Worm (Caenorhabditis elegans): ENCODE measurements around the gene F47B8.8.

The F47B8.8 gene

DNA sequence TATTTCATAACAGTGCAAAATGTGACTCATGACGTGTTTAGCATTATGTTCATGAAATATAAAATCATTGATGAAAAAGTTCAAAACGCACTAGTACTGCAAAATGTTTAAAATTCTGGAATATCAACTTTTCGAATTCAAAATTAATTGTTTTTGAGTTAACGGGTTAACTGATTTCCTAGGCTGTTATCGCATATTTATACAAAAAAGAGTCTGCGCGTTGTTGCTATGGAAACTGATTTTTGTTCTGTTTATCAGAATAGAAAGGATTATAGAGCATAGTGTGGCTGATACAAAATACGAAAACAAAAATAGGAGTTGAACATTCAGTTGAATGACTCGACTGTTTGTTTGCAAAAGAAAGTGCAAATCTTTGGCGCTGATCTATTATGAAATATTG is 13.9 kb upstream of the F47B8.8 start:
- no peak for TF ChIP-seq cebp-1 (GFP tag; IDR thresholded peaks at IDR 0.05)
- TF ChIP-seq cebp-1 (tag; optimal IDR thresholded peaks at IDR 0.05), result peak; percentile 1
- no peak for TF ChIP-seq gei-17 (GFP tag; optimal IDR thresholded peaks at IDR 0.05)

DNA sequence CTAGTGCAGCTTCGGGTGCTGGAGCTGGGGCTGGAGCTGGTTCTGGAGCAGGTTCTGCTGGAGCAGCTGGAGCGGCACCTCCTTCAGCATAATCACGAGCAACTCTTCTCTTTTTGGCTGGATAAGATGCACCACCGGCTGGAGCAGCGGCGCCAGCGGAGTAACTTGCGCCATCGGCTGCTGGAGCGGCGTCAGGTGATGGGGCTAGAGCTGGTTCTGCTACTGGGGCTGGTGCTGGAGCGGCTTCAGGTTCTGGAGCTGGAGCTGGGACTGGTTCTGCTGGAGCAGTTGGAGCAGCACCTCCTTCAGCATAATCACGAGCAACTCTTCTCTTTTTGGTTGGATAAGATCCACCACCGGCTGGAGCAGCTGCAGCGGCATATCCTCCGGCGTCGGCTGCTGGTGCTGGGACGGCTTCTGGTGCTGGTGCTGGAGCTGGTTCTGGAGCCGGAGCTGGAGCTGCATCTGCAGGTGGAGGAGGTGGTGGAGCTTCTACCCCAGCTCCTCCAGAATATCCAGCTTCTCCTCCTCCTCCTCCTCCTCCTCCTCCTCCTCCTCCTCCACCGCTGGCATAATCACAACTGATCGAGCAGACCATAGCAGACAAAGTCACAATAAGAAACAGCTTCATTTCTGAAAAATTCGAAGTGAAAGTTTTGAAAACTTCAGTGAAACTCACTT is 12.3 kb upstream of the F47B8.8 start, which contains the start of gene F47B8.13:
F47B8.13 (minus strand) TSS at position 631 of the 681 bp plus-strand sequence.
- TF ChIP-seq nhr-90 (tag; optimal IDR thresholded peaks at IDR 0.05), result no peak
- TF ChIP-seq zfh-2 (GFP tag; conservative IDR thresholded peaks at IDR 0.05), result peak; percentile 95
- TF ChIP-seq ceh-79 (tag; optimal IDR thresholded peaks at IDR 0.05), result peak; percentile 8
- TF ChIP-seq K12H6.12 (tag; optimal IDR thresholded peaks at IDR 0.05), result no peak
- no peak for TF ChIP-seq sdz-38 (tag; optimal IDR thresholded peaks at IDR 0.05)
- TF ChIP-seq egrh-3 (GFP tag; IDR thresholded peaks at IDR 0.05), result peak; percentile 95
- peak; percentile 4; the same call in 1 of the 2 replicates for TF ChIP-seq ztf-28 (GFP tag; IDR thresholded peaks at IDR 0.05)
- TF ChIP-seq nhr-27 (tag; optimal IDR thresholded peaks at IDR 0.05), result no peak

ce11 chrV:14320246-14320645 is 11.3 kb upstream of the F47B8.8 start, which contains the start of gene F47B8.14:
F47B8.14 (plus strand) TSS chrV:14320546.
- TF ChIP-seq ceh-91 (GFP tag; IDR thresholded peaks at IDR 0.05) (no peak), mcd-1 (GFP tag; IDR thresholded peaks at IDR 0.05) (no peak), Y67H2A.10 (GFP tag; conservative IDR thresholded peaks at IDR 0.05) (no peak), ets-4 (GFP tag; optimal IDR thresholded peaks at IDR 0.05) (no peak), dpff-1 (tag; optimal IDR thresholded peaks at IDR 0.05) (no peak), rpc-1 (optimal IDR thresholded peaks at IDR 0.05) (no peak), rpc-1 (tag; optimal IDR thresholded peaks at IDR 0.05) (no peak), unc-62 (GFP tag; optimal IDR thresholded peaks at IDR 0.05) (no peak), ama-1 (optimal IDR thresholded peaks at IDR 0.05) (no peak), ama-1 (GFP tag; optimal IDR thresholded peaks at IDR 0.05) (no peak), gei-17 (GFP tag; optimal IDR thresholded peaks at IDR 0.05) (no peak), bed-1 (GFP tag; IDR thresholded peaks at IDR 0.05) (no peak), lin-54 (GFP tag; optimal IDR thresholded peaks at IDR 0.05) (no peak), F55B11.4 (tag; optimal IDR thresholded peaks at IDR 0.05; ENCODE audit: borderline replicate concordance, insufficient read depth) (no peak), attf-3 (GFP tag; conservative IDR thresholded peaks at IDR 0.05) (no peak), T26A5.8 (tag; optimal IDR thresholded peaks at IDR 0.05) (no peak), tlf-1 (GFP tag; optimal IDR thresholded peaks at IDR 0.05) (no peak), K12H6.12 (tag; optimal IDR thresholded peaks at IDR 0.05) (no peak), hlh-26 (GFP tag; conservative IDR thresholded peaks at IDR 0.05) (no peak), Y79H2A.3 (GFP tag; conservative IDR thresholded peaks at IDR 0.05) (no peak), aptf-2 (GFP tag; conservative IDR thresholded peaks at IDR 0.05) (no peak), nfya-1 (tag; optimal IDR thresholded peaks at IDR 0.05; ENCODE audit: borderline replicate concordance, insufficient read depth) (no peak)

DNA sequence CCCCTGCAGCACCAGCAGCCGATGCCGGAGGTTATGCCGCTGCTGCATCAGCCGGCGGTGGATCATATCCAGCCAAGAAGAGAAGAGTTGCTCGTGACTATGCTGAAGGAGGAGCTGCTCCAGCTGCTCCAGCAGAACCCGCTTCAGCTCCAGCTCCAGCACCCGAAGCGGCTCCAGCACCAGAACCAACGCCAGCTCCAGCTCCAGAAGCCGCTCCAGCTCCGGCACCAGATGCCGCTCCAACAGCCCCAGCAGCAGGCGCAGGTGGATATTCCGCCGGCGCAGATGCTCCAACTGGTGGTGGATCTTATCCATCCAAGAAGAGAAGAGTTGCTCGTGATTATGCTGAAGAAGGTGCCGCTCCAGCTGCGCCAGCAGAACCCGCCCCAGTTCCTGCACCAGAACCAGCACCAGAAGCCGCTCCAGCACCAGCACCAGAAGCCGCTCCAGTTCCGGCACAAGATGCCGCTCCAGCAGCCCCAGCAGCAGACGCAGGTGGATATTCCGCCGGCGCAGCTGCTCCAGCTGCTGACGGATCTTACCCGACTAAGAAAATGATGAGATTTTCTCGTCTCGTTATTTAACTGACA is 10.7 kb upstream of the F47B8.8 start:
- TF ChIP-seq cebp-1 (GFP tag; IDR thresholded peaks at IDR 0.05) (no peak), cebp-1 (tag; optimal IDR thresholded peaks at IDR 0.05) (peak; percentile 26), rpc-1 (optimal IDR thresholded peaks at IDR 0.05) (no peak), rpc-1 (tag; optimal IDR thresholded peaks at IDR 0.05) (no peak), F52B5.7 (tag; optimal IDR thresholded peaks at IDR 0.05) (no peak), egrh-3 (GFP tag; IDR thresholded peaks at IDR 0.05) (peak; percentile 98), zfh-2 (GFP tag; conservative IDR thresholded peaks at IDR 0.05) (peak; percentile 95), athp-1 (tag; optimal IDR thresholded peaks at IDR 0.05) (peak; percentile 15), dpff-1 (tag; optimal IDR thresholded peaks at IDR 0.05) (no peak), pbrm-1 (GFP tag; IDR thresholded peaks at IDR 0.05) (0 out of 2 replicates have a peak, but pooled peaks have one; percentile 14), B0336.3 (GFP tag; IDR thresholded peaks at IDR 0.05) (peak; percentile 31; the same call in 1 of the 2 replicates), nfyb-1 (GFP tag; IDR thresholded peaks at IDR 0.05) (0 out of 2 replicates have a peak, but pooled peaks have one; percentile 30), F57A8.1 (GFP tag; optimal IDR thresholded peaks at IDR 0.05) (peak; percentile 31), attf-5 (GFP tag; optimal IDR thresholded peaks at IDR 0.05) (peak; percentile 23)

Measured in whole organism, young adult.